Worm (Caenorhabditis elegans): ENCODE measurements around the gene mrpl-1.

DNA sequence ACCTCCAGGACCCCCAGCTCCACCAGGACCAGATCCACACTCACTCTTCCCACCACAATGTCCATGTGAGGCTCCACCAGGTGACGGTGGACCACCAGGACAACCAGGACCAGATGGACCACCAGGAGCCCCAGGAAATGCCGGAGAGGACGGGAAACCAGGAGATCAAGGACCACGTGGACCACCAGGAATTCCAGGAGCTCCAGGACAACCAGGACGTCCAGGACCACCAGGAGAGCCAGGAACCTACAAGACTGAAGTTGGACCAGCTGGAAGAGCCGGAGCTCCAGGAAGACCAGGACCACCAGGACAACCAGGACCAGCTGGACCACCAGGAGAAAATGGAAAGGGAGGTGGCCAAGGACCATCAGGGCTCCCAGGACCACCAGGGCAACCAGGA is 44.6 kb upstream of the mrpl-1 start:
- TF ChIP-seq ztf-23 (GFP tag; IDR thresholded peaks at IDR 0.05) (no peak), med-1 (GFP tag; optimal IDR thresholded peaks at IDR 0.05; ENCODE audit: insufficient read depth) (no peak)
